Worm (Caenorhabditis elegans) whole organism, L4 larva: ENCODE measurements around the gene F59C12.4.

ENCODE experiments used
- F44E2.7 ChIP-seq: fragments of 200-800 bp; sonication (Bioruptor generic); IDR thresholded peaks from 2 replicates; pipeline ENCODE4 v2.1.2; 2022; ENCODE audit warnings: missing genetic modification characterization, missing compliant biosample characterization
- R02D3.7 ChIP-seq: fragments of 150-350 bp; sonication (generic microtip); optimal IDR thresholded peaks from 3 replicates; lab custom pipeline; 2014; ENCODE audit warnings: missing biosample characterization, missing genetic modification characterization
- Y105C5A.15 ChIP-seq: fragments of 200-800 bp; sonication (Bioruptor generic); IDR thresholded peaks from 2 replicates; pipeline ENCODE4 v1.3.6; 2022; ENCODE audit warnings: missing genetic modification characterization, missing compliant biosample characterization
- Y5F2A.4 ChIP-seq: fragments of 200-800 bp; sonication (Bioruptor generic); optimal IDR thresholded peaks from 2 replicates; lab custom pipeline; 2018; ENCODE audit warnings: mild to moderate bottlenecking, missing genetic modification characterization, missing compliant biosample characterization
- Y75B8A.6 ChIP-seq: fragments of 200-800 bp; sonication (Bioruptor generic); IDR thresholded peaks from 2 replicates; pipeline ENCODE4 v1.3.6; 2022; ENCODE audit warnings: missing genetic modification reagents, missing genetic modification characterization, missing compliant biosample characterization
- ZK337.2 ChIP-seq: fragments of 200-800 bp; sonication (Bioruptor generic); IDR thresholded peaks from 2 replicates; pipeline ENCODE4 v1.3.6; 2022; ENCODE audit warnings: missing genetic modification reagents, missing genetic modification characterization, missing compliant biosample characterization
- ZK546.5 ChIP-seq, 2 experiments: sonication (generic microtip); optimal IDR thresholded peaks; 2 replicates each; lab custom pipeline; 2017; ENCODE audit warnings: missing biosample characterization in 2 of 2, missing genetic modification characterization in 2 of 2
- aly-2 ChIP-seq: sonication (generic microtip); optimal IDR thresholded peaks from 2 replicates; lab custom pipeline; 2018; ENCODE audit warnings: missing biosample characterization, missing genetic modification characterization
- ama-1 ChIP-seq: fragments of 150-350 bp; optimal IDR thresholded peaks from 2 replicates; lab custom pipeline; 2014; ENCODE audit warnings: inconsistent platforms, mixed read lengths
- attf-4 ChIP-seq: sonication (generic microtip); optimal IDR thresholded peaks from 3 replicates; lab custom pipeline; 2017; ENCODE audit warnings: missing biosample characterization, missing genetic modification characterization
- ceh-20 ChIP-seq: fragments of 200-800 bp; sonication (Bioruptor generic); IDR thresholded peaks from 2 replicates; pipeline ENCODE4 v1.3.6; 2022; ENCODE audit warnings: missing genetic modification reagents, missing genetic modification characterization, missing compliant biosample characterization
- ceh-32 ChIP-seq: sonication (generic microtip); optimal IDR thresholded peaks from 2 replicates; lab custom pipeline; 2016; ENCODE audit warnings: mild to moderate bottlenecking, missing genetic modification characterization, missing compliant biosample characterization; ENCODE audit not compliant: poor library complexity
- ceh-44 ChIP-seq: fragments of 200-800 bp; sonication (Bioruptor generic); IDR thresholded peaks from 2 replicates; pipeline ENCODE4 v1.3.6; 2022; ENCODE audit warnings: missing genetic modification reagents, missing genetic modification characterization, missing compliant biosample characterization
- ctbp-1 ChIP-seq: fragments of 200-800 bp; sonication (Bioruptor generic); IDR thresholded peaks from 2 replicates; pipeline ENCODE4 v1.3.6; 2022; ENCODE audit warnings: missing genetic modification reagents, missing genetic modification characterization, missing compliant biosample characterization
- daf-12 ChIP-seq: fragments of 150-350 bp; optimal IDR thresholded peaks from 2 replicates; lab custom pipeline; 2014; ENCODE audit warnings: missing biosample characterization, missing genetic modification reagents, missing genetic modification characterization
- daf-19 ChIP-seq: fragments of 200-800 bp; sonication (Bioruptor generic); conservative IDR thresholded peaks from 2 replicates; pipeline ENCODE4 v1.3.6; 2022; ENCODE audit warnings: missing genetic modification characterization, missing compliant biosample characterization
- gei-8 ChIP-seq: fragments of 200-800 bp; sonication (Bioruptor generic); optimal IDR thresholded peaks from 2 replicates; lab custom pipeline; 2018; ENCODE audit warnings: mild to moderate bottlenecking, missing genetic modification characterization, missing compliant biosample characterization
- hmg-1.1 ChIP-seq: fragments of 200-800 bp; sonication (Bioruptor generic); IDR thresholded peaks from 2 replicates; pipeline ENCODE4 v1.3.6; 2022; ENCODE audit warnings: missing genetic modification reagents, missing genetic modification characterization, missing compliant biosample characterization
- jun-1 ChIP-seq: fragments of 150-350 bp; optimal IDR thresholded peaks from 2 replicates; lab custom pipeline; 2014; ENCODE audit warnings: missing biosample characterization, missing genetic modification reagents, missing genetic modification characterization
- mxl-2 ChIP-seq: fragments of 200-800 bp; sonication (Bioruptor generic); conservative IDR thresholded peaks from 2 replicates; pipeline ENCODE4 v1.3.6; 2022; ENCODE audit warnings: missing genetic modification reagents, missing genetic modification characterization, missing compliant biosample characterization
- mxl-3 ChIP-seq: fragments of 200-800 bp; sonication (Bioruptor generic); optimal IDR thresholded peaks from 2 replicates; lab custom pipeline; 2018; ENCODE audit warnings: mild to moderate bottlenecking, missing genetic modification characterization, missing compliant biosample characterization
- nhr-102 ChIP-seq: sonication (generic microtip); optimal IDR thresholded peaks from 2 replicates; lab custom pipeline; 2016; ENCODE audit warnings: mild to moderate bottlenecking, missing genetic modification characterization, moderate library complexity, missing compliant biosample characterization
- nhr-237 ChIP-seq: sonication (generic microtip); optimal IDR thresholded peaks from 2 replicates; lab custom pipeline; 2017; ENCODE audit warnings: missing biosample characterization, missing genetic modification characterization
- nhr-42 ChIP-seq: fragments of 200-800 bp; sonication (Bioruptor generic); IDR thresholded peaks from 2 replicates; pipeline ENCODE4 v1.3.6; 2022; ENCODE audit warnings: missing genetic modification characterization, missing compliant biosample characterization
- nhr-6 ChIP-seq: fragments of 150-350 bp; optimal IDR thresholded peaks from 2 replicates; lab custom pipeline; 2014; ENCODE audit warnings: missing biosample characterization, missing genetic modification characterization
- nhr-76 ChIP-seq: fragments of 150-350 bp; optimal IDR thresholded peaks from 2 replicates; lab custom pipeline; 2014; ENCODE audit warnings: missing biosample characterization, missing genetic modification characterization
- sdz-12 ChIP-seq: fragments of 200-800 bp; sonication (Bioruptor generic); optimal IDR thresholded peaks from 2 replicates; lab custom pipeline; 2018; ENCODE audit warnings: mild to moderate bottlenecking, missing genetic modification characterization, missing compliant biosample characterization
- set-16 ChIP-seq: fragments of 200-800 bp; sonication (Bioruptor generic); IDR thresholded peaks from 2 replicates; pipeline ENCODE4 v1.3.6; 2022; ENCODE audit warnings: missing genetic modification reagents, missing genetic modification characterization, missing compliant biosample characterization
- skn-1 ChIP-seq: fragments of 150-350 bp; optimal IDR thresholded peaks from 2 replicates; lab custom pipeline; 2014; ENCODE audit warnings: missing biosample characterization, missing genetic modification characterization
- spr-3 ChIP-seq: fragments of 200-800 bp; sonication (Bioruptor generic); optimal IDR thresholded peaks from 2 replicates; lab custom pipeline; 2018; ENCODE audit warnings: mild to moderate bottlenecking, missing genetic modification characterization, missing compliant biosample characterization
- tra-1 ChIP-seq: fragments of 200-800 bp; sonication (Bioruptor generic); IDR thresholded peaks from 2 replicates; pipeline ENCODE4 v1.3.6; 2022; ENCODE audit warnings: missing genetic modification reagents, missing genetic modification characterization, missing compliant biosample characterization
- unc-130 ChIP-seq: sonication (generic microtip); optimal IDR thresholded peaks from 2 replicates; lab custom pipeline; 2016; ENCODE audit warnings: missing genetic modification reagents, missing genetic modification characterization, missing compliant biosample characterization
- unc-39 ChIP-seq: sonication (generic microtip); optimal IDR thresholded peaks from 2 replicates; lab custom pipeline; 2017; ENCODE audit warnings: missing biosample characterization, missing genetic modification characterization
- zfp-3 ChIP-seq: fragments of 200-800 bp; sonication (Bioruptor generic); conservative IDR thresholded peaks from 2 replicates; pipeline ENCODE4 v1.3.6; 2022; ENCODE audit warnings: missing genetic modification reagents, missing genetic modification characterization, missing compliant biosample characterization
- zip-11 ChIP-seq: fragments of 200-800 bp; sonication (Bioruptor generic); IDR thresholded peaks from 2 replicates; pipeline ENCODE4 v1.3.6; 2022; ENCODE audit warnings: missing genetic modification characterization, missing compliant biosample characterization
- zip-2 ChIP-seq: fragments of 150-350 bp; optimal IDR thresholded peaks from 2 replicates; lab custom pipeline; 2014; ENCODE audit warnings: missing biosample characterization, missing genetic modification characterization
- ztf-11 ChIP-seq: fragments of 150-350 bp; optimal IDR thresholded peaks from 2 replicates; lab custom pipeline; 2014; ENCODE audit warnings: missing biosample characterization, missing genetic modification characterization

The F59C12.4 gene

DNA sequence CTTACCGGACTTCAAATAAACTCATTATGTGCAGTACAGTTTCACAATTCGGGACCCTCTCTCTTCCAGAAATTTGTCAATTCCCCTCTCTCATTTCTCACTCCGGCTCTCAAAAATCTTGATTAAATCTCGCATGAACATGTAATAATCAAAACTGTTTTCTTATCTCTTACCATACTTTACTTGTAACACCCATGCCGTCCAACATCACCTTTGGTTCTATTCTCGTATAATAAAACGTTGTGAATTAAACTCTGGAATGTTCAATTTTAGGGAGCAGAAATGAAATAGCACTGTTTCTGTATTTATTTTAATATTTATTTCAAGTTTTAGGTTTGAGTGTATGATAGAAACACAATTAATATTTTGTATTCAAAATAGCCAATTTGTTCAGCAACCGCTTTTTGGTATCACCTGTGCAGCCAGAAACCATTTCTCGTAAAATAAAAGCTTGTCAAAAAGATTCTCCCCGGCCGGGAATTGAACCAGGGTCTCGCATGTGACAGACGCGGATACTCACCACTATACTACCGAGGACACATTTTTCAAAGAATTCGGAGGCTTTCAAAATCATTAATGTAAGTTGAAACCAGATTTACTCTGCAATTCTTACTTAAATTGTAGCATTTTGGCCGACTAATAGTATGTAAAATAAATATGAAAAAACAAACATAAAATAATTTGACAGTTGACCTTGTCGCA lies 15.2 kb upstream of the F59C12.4 start (continued):
- TF ChIP-seq Y105C5A.15 (GFP tag; lab: Robert Waterston, UW) (peak; percentile 49; the same call in 1 of the 2 replicates), mxl-2 (GFP tag; lab: Robert Waterston, UW) (no peak), Y5F2A.4 (GFP tag; lab: Kevin White, UChicago) (no peak), nhr-76 (tag; lab: Kevin White, UChicago) (no peak), hmg-1.1 (GFP tag; lab: Robert Waterston, UW) (0 out of 2 replicates have a peak, but pooled peaks have one; percentile 21), attf-4 (tag; lab: Kevin White, UChicago) (no peak), spr-3 (GFP tag; lab: Kevin White, UChicago) (no peak), nhr-237 (no peak), zfp-3 (GFP tag; lab: Robert Waterston, UW) (peak; percentile 57; the same call in 1 of the 2 replicates), nhr-102 (tag; lab: Kevin White, UChicago) (no peak), ztf-11 (no peak), ceh-32 (tag; lab: Kevin White, UChicago) (no peak), zip-11 (GFP tag; lab: Robert Waterston, UW) (no peak), ZK546.5 (tag; optimal IDR thresholded peaks at IDR 0.05; lab: Kevin White, UChicago) (no peak), nhr-6 (no peak), daf-19 (GFP tag; lab: Robert Waterston, UW) (no peak), skn-1 (no peak), mxl-3 (GFP tag; lab: Kevin White, UChicago) (no peak), sdz-12 (GFP tag; lab: Kevin White, UChicago) (no peak), set-16 (GFP tag; lab: Robert Waterston, UW) (no peak), F44E2.7 (GFP tag; lab: Robert Waterston, UW) (peak; percentile 44; the same call in 1 of the 2 replicates), ama-1 (lab: Kevin White, UChicago) (no peak), ceh-44 (GFP tag; lab: Robert Waterston, UW) (no peak), ceh-20 (GFP tag; lab: Robert Waterston, UW) (0 out of 2 replicates have a peak, but pooled peaks have one; percentile 18), unc-39 (tag; lab: Kevin White, UChicago) (no peak), daf-12 (tag; lab: Kevin White, UChicago) (no peak), jun-1 (tag; lab: Kevin White, UChicago) (no peak), Y75B8A.6 (GFP tag; lab: Robert Waterston, UW) (0 out of 2 replicates have a peak, but pooled peaks have one; percentile 44), unc-130 (GFP tag; lab: Kevin White, UChicago) (no peak), aly-2 (tag; lab: Kevin White, UChicago) (no peak), zip-2 (tag; lab: Kevin White, UChicago) (no peak)

DNA sequence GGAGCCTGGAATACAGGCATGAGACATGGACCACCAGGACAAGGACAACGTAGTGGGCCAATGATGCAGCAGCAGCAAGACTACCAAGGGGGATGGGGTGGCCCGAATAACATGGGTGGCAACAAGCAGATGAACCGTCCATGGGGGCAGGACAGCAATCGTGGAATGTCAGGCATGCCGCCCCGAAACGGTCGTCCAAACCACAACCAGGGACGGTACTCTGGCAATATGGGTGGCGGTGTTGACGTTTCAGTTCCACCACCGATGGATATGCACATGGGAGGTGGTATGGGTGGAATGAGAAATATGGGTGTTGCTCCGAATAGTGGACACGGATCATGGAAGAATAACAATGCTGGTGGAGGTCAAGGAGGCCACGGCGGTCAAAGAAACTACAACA lies 11.7 kb upstream of the F59C12.4 start:
- TF ChIP-seq tra-1 (GFP tag; lab: Robert Waterston, UW) (peak; percentile 6; the same call in 1 of the 2 replicates), ceh-44 (GFP tag; lab: Robert Waterston, UW) (no peak), Y5F2A.4 (GFP tag; lab: Kevin White, UChicago) (no peak), nhr-42 (GFP tag; lab: Robert Waterston, UW) (no peak), spr-3 (GFP tag; lab: Kevin White, UChicago) (no peak), zfp-3 (GFP tag; lab: Robert Waterston, UW) (no peak), set-16 (GFP tag; lab: Robert Waterston, UW) (peak; percentile 29), gei-8 (GFP tag; lab: Kevin White, UChicago) (no peak), R02D3.7 (tag; lab: Kevin White, UChicago) (no peak), ctbp-1 (GFP tag; lab: Robert Waterston, UW) (no peak), mxl-2 (GFP tag; lab: Robert Waterston, UW) (no peak), ZK337.2 (no peak)
